Fruit fly (Drosophila melanogaster) whole organism, embryonic: ENCODE data around the gene CG33172.

Experiments used
- Bgb ChIP-seq: fragments of 200-800 bp; sonication (Bioruptor generic); IDR thresholded peaks from 2 replicates; pipeline ENCODE4 v1.3.6; 2022; ENCODE audit warnings: missing biosample characterization, missing genetic modification characterization; ENCODE audit not compliant: partially characterized antibody
- CG1024 ChIP-seq: fragments of 200-800 bp; sonication (Bioruptor generic); IDR thresholded peaks from 2 replicates; pipeline ENCODE4 v1.3.6; 2022; ENCODE audit warnings: missing biosample characterization, missing genetic modification characterization
- CG11093 ChIP-seq: fragments of 200-800 bp; sonication (Bioruptor generic); IDR thresholded peaks from 3 replicates; pipeline ENCODE4 v1.3.6; 2022; ENCODE audit warnings: missing biosample characterization, missing genetic modification characterization
- CG11560 ChIP-seq: fragments of 200-800 bp; sonication (Bioruptor generic); IDR thresholded peaks from 3 replicates; pipeline ENCODE4 v1.3.6; 2022; ENCODE audit warnings: missing biosample characterization, missing genetic modification characterization
- CG12236 ChIP-seq: fragments of 200-800 bp; sonication (Bioruptor generic); optimal IDR thresholded peaks from 2 replicates; lab custom pipeline; 2016; ENCODE audit warnings: missing biosample characterization, missing genetic modification characterization
- CG1233 ChIP-seq: fragments of 200-800 bp; sonication (Bioruptor generic); optimal IDR thresholded peaks from 4 replicates; lab custom pipeline; 2018; ENCODE audit warnings: missing biosample characterization, mild to moderate bottlenecking, missing genetic modification characterization
- CG13296 ChIP-seq: fragments of 200-800 bp; sonication (Bioruptor generic); optimal IDR thresholded peaks from 3 replicates; lab custom pipeline; 2018; ENCODE audit warnings: missing biosample characterization, mild to moderate bottlenecking, missing genetic modification characterization
- CG14965 ChIP-seq: fragments of 200-800 bp; sonication (Bioruptor generic); optimal IDR thresholded peaks from 2 replicates; lab custom pipeline; 2016; ENCODE audit warnings: missing biosample characterization, missing genetic modification characterization, borderline replicate concordance
- CG15479 ChIP-seq: fragments of 200-800 bp; sonication (Bioruptor generic); optimal IDR thresholded peaks from 3 replicates; lab custom pipeline; 2019; ENCODE audit warnings: missing biosample characterization, mild to moderate bottlenecking, missing genetic modification characterization, moderate library complexity
- CG1647 ChIP-seq: fragments of 200-800 bp; sonication (Bioruptor generic); optimal IDR thresholded peaks from 3 replicates; lab custom pipeline; 2016; ENCODE audit warnings: missing biosample characterization, missing genetic modification characterization
- CG2120 ChIP-seq: fragments of 200-800 bp; sonication (Bioruptor generic); optimal IDR thresholded peaks from 3 replicates; lab custom pipeline; 2016; ENCODE audit warnings: missing biosample characterization, missing genetic modification characterization
- CG2199 ChIP-seq: fragments of 200-800 bp; sonication (Bioruptor generic); IDR thresholded peaks from 3 replicates; pipeline ENCODE4 v1.3.6; 2022; ENCODE audit warnings: missing biosample characterization, missing genetic modification characterization
- CG2875 ChIP-seq: fragments of 200-800 bp; sonication (Bioruptor generic); optimal IDR thresholded peaks from 2 replicates; lab custom pipeline; 2017; ENCODE audit warnings: missing biosample characterization, mild to moderate bottlenecking, missing genetic modification characterization, missing genetic modification reagents
- CG30020 ChIP-seq: fragments of 200-800 bp; optimal IDR thresholded peaks from 2 replicates; lab custom pipeline; 2019; ENCODE audit warnings: missing biosample characterization, mild to moderate bottlenecking, missing genetic modification characterization, moderate library complexity
- CG30431 ChIP-seq: fragments of 200-800 bp; sonication (Bioruptor generic); optimal IDR thresholded peaks from 2 replicates; lab custom pipeline; 2017; ENCODE audit warnings: missing biosample characterization, missing genetic modification characterization
- CG6854 ChIP-seq: fragments of 200-800 bp; sonication (Bioruptor generic); optimal IDR thresholded peaks from 3 replicates; lab custom pipeline; 2017; ENCODE audit warnings: missing biosample characterization, mild to moderate bottlenecking, missing genetic modification characterization
- CG7839 ChIP-seq: fragments of 200-800 bp; sonication (Bioruptor generic); optimal IDR thresholded peaks from 3 replicates; lab custom pipeline; 2018; ENCODE audit warnings: missing biosample characterization, mild to moderate bottlenecking, missing genetic modification characterization, moderate library complexity
- CG7963 ChIP-seq: fragments of 200-800 bp; sonication (Bioruptor generic); IDR thresholded peaks from 3 replicates; pipeline ENCODE4 v1.3.6; 2022; ENCODE audit warnings: missing biosample characterization, missing genetic modification characterization; ENCODE audit not compliant: partially characterized antibody
- CG9797 ChIP-seq: fragments of 200-800 bp; sonication (Bioruptor generic); optimal IDR thresholded peaks from 3 replicates; lab custom pipeline; 2018; ENCODE audit warnings: missing biosample characterization, mild to moderate bottlenecking, missing genetic modification characterization
- Camta ChIP-seq: fragments of 200-800 bp; sonication (Bioruptor generic); optimal IDR thresholded peaks from 2 replicates; lab custom pipeline; 2016; ENCODE audit warnings: missing biosample characterization, missing genetic modification characterization
- Elba2 ChIP-seq: fragments of 200-800 bp; sonication (Bioruptor generic); optimal IDR thresholded peaks from 3 replicates; lab custom pipeline; 2016; ENCODE audit warnings: missing biosample characterization, missing genetic modification characterization
- Ets65A ChIP-seq: fragments of 200-800 bp; sonication (Bioruptor generic); peaks from one replicate; lab custom pipeline; 2016; ENCODE audit warnings: missing biosample characterization, missing genetic modification characterization
- Fer1 ChIP-seq: fragments of 200-800 bp; sonication (Bioruptor generic); optimal IDR thresholded peaks from 2 replicates; lab custom pipeline; 2017; ENCODE audit warnings: missing biosample characterization, mild to moderate bottlenecking, missing genetic modification characterization
- HLHmδ ChIP-seq: fragments of 200-800 bp; sonication (Bioruptor generic); optimal IDR thresholded peaks from 2 replicates; lab custom pipeline; 2018; ENCODE audit warnings: missing biosample characterization, mild to moderate bottlenecking, missing genetic modification characterization, moderate library complexity
- Hmr ChIP-seq: fragments of 200-800 bp; sonication (Bioruptor generic); optimal IDR thresholded peaks from 3 replicates; lab custom pipeline; 2017; ENCODE audit warnings: mild to moderate bottlenecking, missing biosample characterization, missing genetic modification reagents, missing genetic modification characterization
- Hr51 ChIP-seq, 2 experiments: fragments of 200-800 bp; sonication (Bioruptor generic); optimal IDR thresholded peaks; 2 replicates in 1 of 2; 3 replicates in 1 of 2; lab custom pipeline; 2016 to 2018; ENCODE audit warnings: missing biosample characterization in 2 of 2, missing genetic modification characterization in 2 of 2, mild to moderate bottlenecking in 1 of 2, moderate library complexity in 1 of 2
- Med ChIP-seq: fragments of 200-800 bp; sonication (Bioruptor generic); peaks from one replicate; lab custom pipeline; 2016; ENCODE audit warnings: missing biosample characterization, missing genetic modification characterization, mild to moderate bottlenecking, inconsistent platforms, moderate library complexity
- Mes4 ChIP-seq: fragments of 200-800 bp; sonication (Bioruptor generic); optimal IDR thresholded peaks from 2 replicates; lab custom pipeline; 2016; ENCODE audit warnings: missing biosample characterization, missing genetic modification characterization
- NfI ChIP-seq: fragments of 200-800 bp; sonication (Bioruptor generic); optimal IDR thresholded peaks from 3 replicates; lab custom pipeline; 2018; ENCODE audit warnings: missing biosample characterization, mild to moderate bottlenecking, missing genetic modification characterization, moderate library complexity
- PHDP ChIP-seq: fragments of 200-800 bp; sonication (Bioruptor generic); optimal IDR thresholded peaks from 3 replicates; lab custom pipeline; 2018; ENCODE audit warnings: missing biosample characterization, mild to moderate bottlenecking, missing genetic modification characterization, moderate library complexity
- aop ChIP-seq: fragments of 200-800 bp; sonication (Bioruptor generic); IDR thresholded peaks from 2 replicates; pipeline ENCODE4 v1.3.6; 2022; ENCODE audit warnings: missing biosample characterization, missing genetic modification characterization
- ash1 ChIP-seq: fragments of 200-800 bp; sonication (Bioruptor generic); optimal IDR thresholded peaks from 2 replicates; lab custom pipeline; 2018; ENCODE audit warnings: missing biosample characterization, mild to moderate bottlenecking, missing genetic modification characterization
- bab2 ChIP-seq: fragments of 200-800 bp; sonication (Bioruptor generic); optimal IDR thresholded peaks from 2 replicates; lab custom pipeline; 2016; ENCODE audit warnings: missing biosample characterization, missing genetic modification characterization
- caup ChIP-seq: fragments of 200-800 bp; sonication (Bioruptor generic); optimal IDR thresholded peaks from 3 replicates; lab custom pipeline; 2017; ENCODE audit warnings: missing biosample characterization, mild to moderate bottlenecking, missing genetic modification characterization, moderate library complexity; ENCODE audit not compliant: severe bottlenecking
- cg ChIP-seq: fragments of 200-800 bp; sonication (Bioruptor generic); optimal IDR thresholded peaks from 3 replicates; lab custom pipeline; 2019; ENCODE audit warnings: missing biosample characterization, mild to moderate bottlenecking, missing genetic modification characterization, moderate library complexity
- cwo ChIP-seq: fragments of 200-800 bp; sonication (Bioruptor generic); optimal IDR thresholded peaks from 3 replicates; lab custom pipeline; 2017; ENCODE audit warnings: missing biosample characterization, missing genetic modification characterization, mild to moderate bottlenecking, moderate library complexity, missing genetic modification reagents
- dpn ChIP-seq, 2 experiments: fragments of 200-800 bp; sonication (Bioruptor generic); optimal IDR thresholded peaks; 3 replicates each; lab custom pipeline; 2016; ENCODE audit warnings: missing biosample characterization in 2 of 2, missing genetic modification characterization in 2 of 2
- eyg ChIP-seq: fragments of 200-800 bp; sonication (Bioruptor generic); optimal IDR thresholded peaks from 3 replicates; lab custom pipeline; 2016; ENCODE audit warnings: missing biosample characterization, missing genetic modification characterization
- fu2 ChIP-seq: fragments of 200-800 bp; sonication (Bioruptor generic); optimal IDR thresholded peaks from 2 replicates; lab custom pipeline; 2016; ENCODE audit warnings: missing biosample characterization, missing genetic modification characterization
- her ChIP-seq: fragments of 200-800 bp; sonication (Bioruptor generic); optimal IDR thresholded peaks from 2 replicates; lab custom pipeline; 2016; ENCODE audit warnings: missing biosample characterization, missing genetic modification characterization
- lab ChIP-seq: fragments of 200-800 bp; sonication (Bioruptor generic); optimal IDR thresholded peaks from 3 replicates; lab custom pipeline; 2017; ENCODE audit warnings: missing biosample characterization, missing genetic modification characterization, mild to moderate bottlenecking, moderate library complexity, missing genetic modification reagents
- lov ChIP-seq, 2 experiments: fragments of 200-800 bp in 1 of 2; fragments of >200 bp in 1 of 2; sonication (Bioruptor generic) in 1 of 2; IDR thresholded peaks in 1 of 2; optimal IDR thresholded peaks in 1 of 2; 2 replicates in 1 of 2; 3 replicates in 1 of 2; pipeline versions ENCODE4 v1.3.6 to Lab custom; 2017 to 2022; ENCODE audit warnings: missing biosample characterization in 1 of 2, missing genetic modification characterization in 1 of 2
- nerfin-2 ChIP-seq: fragments of 200-800 bp; sonication (Bioruptor generic); IDR thresholded peaks from 2 replicates; pipeline ENCODE4 v1.3.6; 2022; ENCODE audit warnings: missing biosample characterization, missing genetic modification characterization; ENCODE audit not compliant: partially characterized antibody
- nmo ChIP-seq: fragments of 200-800 bp; sonication (Bioruptor generic); optimal IDR thresholded peaks from 2 replicates; lab custom pipeline; 2018; ENCODE audit warnings: missing biosample characterization, mild to moderate bottlenecking, missing genetic modification characterization, moderate library complexity
- pho ChIP-seq: fragments of 200-800 bp; sonication (Bioruptor generic); optimal IDR thresholded peaks from 2 replicates; lab custom pipeline; 2016; ENCODE audit warnings: missing biosample characterization, missing genetic modification characterization
- row ChIP-seq: fragments of 200-800 bp; sonication (Bioruptor generic); IDR thresholded peaks from 3 replicates; pipeline ENCODE4 v1.3.6; 2022; ENCODE audit warnings: missing biosample characterization, missing genetic modification characterization
- scrt ChIP-seq: fragments of 200-800 bp; sonication (Bioruptor generic); optimal IDR thresholded peaks from 2 replicates; lab custom pipeline; 2018; ENCODE audit warnings: missing biosample characterization, mild to moderate bottlenecking, missing genetic modification characterization, moderate library complexity
- so ChIP-seq: fragments of 200-800 bp; sonication (Bioruptor generic); IDR thresholded peaks from 3 replicates; pipeline ENCODE4 v1.3.6; 2022; ENCODE audit warnings: missing biosample characterization, missing genetic modification characterization
- sob ChIP-seq: fragments of 200-800 bp; sonication (Bioruptor generic); IDR thresholded peaks from 2 replicates; pipeline ENCODE4 v1.3.6; 2022; ENCODE audit warnings: missing biosample characterization, missing genetic modification characterization
- tgo ChIP-seq: fragments of 200-800 bp; sonication (Bioruptor generic); IDR thresholded peaks from 3 replicates; pipeline ENCODE4 v1.3.6; 2022; ENCODE audit warnings: missing biosample characterization, missing genetic modification characterization

The CG33172 gene

DNA sequence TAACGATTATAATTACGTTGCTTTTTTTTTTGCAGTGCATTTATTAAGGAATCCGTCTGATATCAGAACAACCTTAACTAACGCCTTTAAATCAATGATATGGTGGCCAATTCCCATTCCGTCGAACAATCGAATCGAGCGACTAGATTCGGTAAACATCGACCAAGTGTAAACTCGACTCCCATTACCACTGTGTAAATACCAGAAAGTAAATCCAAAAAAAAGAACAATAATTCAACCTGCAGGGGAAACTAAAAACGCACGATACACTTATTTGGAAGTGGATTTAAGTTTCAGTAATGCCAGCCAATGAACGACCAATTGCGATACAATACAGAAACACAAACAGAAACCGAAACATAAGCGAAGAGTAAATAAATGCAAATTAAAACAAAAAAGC is 36.1 kb downstream of the CG33172 start (continued):
- TF ChIP-seq CG15479 (GFP tag; lab: Kevin White, UChicago) (no peak), CG2120 (GFP tag; lab: Kevin White, UChicago) (peak; percentile 7), nmo (GFP tag; lab: Kevin White, UChicago) (no peak), her (GFP tag; lab: Kevin White, UChicago) (no peak), dpn (GFP tag; optimal IDR thresholded peaks at IDR 0.05; lab: Kevin White, UChicago) (peak in 1 of 2 experiments; percentile 6), Hmr (GFP tag; lab: Kevin White, UChicago) (peak; percentile 49), bab2 (peak; percentile 10), Med (peak; percentile 69), cg (GFP tag; lab: Kevin White, UChicago) (no peak), lov (optimal IDR thresholded peaks at IDR 0.05; lab: Kevin White, UChicago) (no peak), lov (GFP tag; IDR thresholded peaks at IDR 0.05; lab: Robert Waterston, UW) (no peak), Ets65A (GFP tag; lab: Kevin White, UChicago) (peak; percentile 78), caup (GFP tag; lab: Kevin White, UChicago) (peak; percentile 34), Hr51 (GFP tag; optimal IDR thresholded peaks at IDR 0.05; lab: Kevin White, UChicago) (no peak), CG7839 (tag; lab: Kevin White, UChicago) (no peak), CG9797 (GFP tag; lab: Kevin White, UChicago) (no peak), CG13296 (peak; percentile 46), CG12236 (GFP tag; lab: Kevin White, UChicago) (no peak), CG7963 (GFP tag; lab: Robert Waterston, UW) (no peak), pho (GFP tag; lab: Kevin White, UChicago) (no peak), aop (GFP tag; lab: Robert Waterston, UW) (no peak), CG1647 (no peak), so (GFP tag; lab: Robert Waterston, UW) (no peak), Bgb (GFP tag; lab: Robert Waterston, UW) (no peak), Mes4 (GFP tag; lab: Kevin White, UChicago) (no peak), Elba2 (GFP tag; lab: Kevin White, UChicago) (no peak), CG1233 (GFP tag; lab: Kevin White, UChicago) (peak; percentile 24), CG1024 (GFP tag; lab: Robert Waterston, UW) (no peak), PHDP (tag; lab: Kevin White, UChicago) (peak; percentile 11), lab (GFP tag; lab: Kevin White, UChicago) (peak; percentile 22), CG30431 (GFP tag; lab: Kevin White, UChicago) (no peak), row (GFP tag; lab: Robert Waterston, UW) (no peak), scrt (GFP tag; lab: Kevin White, UChicago) (no peak), Fer1 (GFP tag; lab: Kevin White, UChicago) (peak; percentile 21), CG6854 (GFP tag; lab: Kevin White, UChicago) (peak; percentile 11), CG2875 (GFP tag; lab: Kevin White, UChicago) (no peak), fu2 (no peak), CG14965 (GFP tag; lab: Kevin White, UChicago) (no peak), NfI (GFP tag; lab: Kevin White, UChicago) (no peak), CG11560 (no peak), Camta (no peak), CG30020 (tag; lab: Kevin White, UChicago) (no peak), sob (GFP tag; lab: Robert Waterston, UW) (peak; percentile 25; the same call in 1 of the 2 replicates), cwo (GFP tag; lab: Kevin White, UChicago) (no peak), HLHmδ (GFP tag; lab: Kevin White, UChicago) (no peak), CG11093 (GFP tag; lab: Robert Waterston, UW) (no peak), nerfin-2 (GFP tag; lab: Robert Waterston, UW) (no peak), CG2199 (GFP tag; lab: Robert Waterston, UW) (no peak), tgo (no peak), eyg (GFP tag; lab: Kevin White, UChicago) (no peak), ash1 (GFP tag; lab: Kevin White, UChicago) (no peak)
